Worm (Caenorhabditis elegans): Measurements from ENCODE around the gene pals-17.

The pals-17 gene

DNA sequence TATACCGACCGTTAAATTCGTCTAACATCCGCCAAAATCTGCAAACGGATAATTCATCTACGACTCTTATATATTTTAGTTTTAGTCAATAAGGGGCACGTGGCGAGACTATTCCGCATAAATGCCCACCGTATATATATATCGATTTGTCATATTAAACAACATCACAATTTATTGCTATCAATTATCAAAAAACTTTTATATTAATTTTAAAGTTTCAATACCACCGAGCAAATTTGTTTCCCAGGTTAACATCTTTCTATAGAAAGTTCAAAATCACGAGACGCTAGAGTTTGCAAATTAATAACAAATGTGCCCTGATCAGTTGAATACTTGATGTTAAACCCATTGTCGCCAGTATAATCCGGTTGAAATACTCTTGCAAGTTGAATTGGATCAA, 44.1 kb downstream of the pals-17 start, which contains the start of gene Y82E9BL.5:
TSS of gene Y82E9BL.5 (minus strand) at position 101 of the 400 bp plus-strand sequence.
- TF ChIP-seq lin-1 (GFP tag; IDR thresholded peaks at IDR 0.05), result no peak
- TF ChIP-seq ama-1 (optimal IDR thresholded peaks at IDR 0.05), result no peak
- TF ChIP-seq dve-1 (tag; optimal IDR thresholded peaks at IDR 0.05; ENCODE audit: insufficient read depth), result no peak
- no peak for TF ChIP-seq D1046.2 (GFP tag; IDR thresholded peaks at IDR 0.05)
- TF ChIP-seq lin-15B (tag; optimal IDR thresholded peaks at IDR 0.05), result no peak
- no peak for TF ChIP-seq lin-13 (GFP tag; optimal IDR thresholded peaks at IDR 0.05)
- no peak for TF ChIP-seq dpl-1 (GFP tag; optimal IDR thresholded peaks at IDR 0.05)
- no peak for TF ChIP-seq mxl-2 (GFP tag; conservative IDR thresholded peaks at IDR 0.05)
- TF ChIP-seq arid-1 (GFP tag; conservative IDR thresholded peaks at IDR 0.05), result no peak
- no peak for TF ChIP-seq ZK337.2 (GFP tag; IDR thresholded peaks at IDR 0.05)

DNA sequence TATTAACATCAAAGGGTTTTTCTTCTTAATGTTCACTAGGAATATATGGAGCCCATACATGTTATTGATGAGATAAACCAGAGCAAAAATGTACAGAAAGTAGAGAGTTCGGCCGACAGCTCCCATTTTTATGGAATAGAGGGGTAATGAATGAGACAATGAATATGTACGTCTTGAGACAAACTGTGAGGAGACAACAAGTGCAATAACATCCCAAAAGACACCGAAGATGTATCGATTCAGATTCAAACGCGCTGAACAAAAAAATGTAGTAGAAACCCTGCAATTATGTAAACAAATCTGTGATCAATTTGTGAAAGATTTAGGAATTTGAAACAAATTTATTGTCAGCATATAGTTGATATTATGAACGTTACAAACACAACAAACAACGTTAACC, 44.6 kb downstream of the pals-17 start:
- no peak for TF ChIP-seq nhr-102 (tag; optimal IDR thresholded peaks at IDR 0.05)
- TF ChIP-seq F44E2.7 (GFP tag; IDR thresholded peaks at IDR 0.05), result no peak
- no peak for TF ChIP-seq fos-1 (tag; optimal IDR thresholded peaks at IDR 0.05)
- TF ChIP-seq unc-62 (GFP tag; optimal IDR thresholded peaks at IDR 0.05 in 1 of 2), result peak in 1 of 2 experiments; percentile 58
- no peak for TF ChIP-seq unc-62 (tag; optimal IDR thresholded peaks at IDR 0.05)
- peak; percentile 92 for TF ChIP-seq aha-1 (tag)

ce11 chrIII:1345694-1346093, 46.0 kb downstream of the pals-17 start, which contains the start of gene Y82E9BL.6:
Y82E9BL.6 (minus strand) TSS chrIII:1345794.
- TF ChIP-seq ceh-32 (tag; optimal IDR thresholded peaks at IDR 0.05; ENCODE audit: poor library complexity), result no peak
- no peak for TF ChIP-seq aly-2 (tag; optimal IDR thresholded peaks at IDR 0.05)
- no peak for TF ChIP-seq ces-1 (GFP tag; optimal IDR thresholded peaks at IDR 0.05)

ce11 chrIII:1342919-1343419, 48.7 kb downstream of the pals-17 start, which contains the start of gene fbxa-27:
fbxa-27 (plus strand) TSS chrIII:1342969.
- peak in 1 of 2 experiments; percentile 61 for TF ChIP-seq unc-62 (GFP tag; optimal IDR thresholded peaks at IDR 0.05 in 1 of 2)
- no peak for TF ChIP-seq unc-62 (tag; optimal IDR thresholded peaks at IDR 0.05)
- TF ChIP-seq ceh-44 (GFP tag; IDR thresholded peaks at IDR 0.05), result no peak

ce11 chrIII:1342488-1342887, 49.2 kb downstream of the pals-17 start, which contains the start of gene fbxa-26:
fbxa-26 (minus strand) TSS chrIII:1342522.
- no peak for TF ChIP-seq lin-39 (tag; optimal IDR thresholded peaks at IDR 0.05)
- TF ChIP-seq zfp-2 (tag; optimal IDR thresholded peaks at IDR 0.05), result no peak
- TF ChIP-seq dpl-1 (GFP tag; optimal IDR thresholded peaks at IDR 0.05), result no peak
- no peak for TF ChIP-seq nhr-48 (tag; optimal IDR thresholded peaks at IDR 0.05)
- no peak for TF ChIP-seq D1046.2 (GFP tag; IDR thresholded peaks at IDR 0.05)
- TF ChIP-seq spr-3 (GFP tag; optimal IDR thresholded peaks at IDR 0.05), result no peak
- TF ChIP-seq nhr-237 (tag; optimal IDR thresholded peaks at IDR 0.05), result no peak
- no peak for TF ChIP-seq daf-12 (tag; optimal IDR thresholded peaks at IDR 0.05)
- TF ChIP-seq dve-1 (tag; optimal IDR thresholded peaks at IDR 0.05; ENCODE audit: insufficient read depth), result peak; percentile 44
- TF ChIP-seq dmd-9 (GFP tag; IDR thresholded peaks at IDR 0.05), result no peak
- TF ChIP-seq mdl-1 (tag; optimal IDR thresholded peaks at IDR 0.05), result no peak
- peak; percentile 23 for TF ChIP-seq nhr-77 (tag; optimal IDR thresholded peaks at IDR 0.05)
- TF ChIP-seq tag-97 (GFP tag; IDR thresholded peaks at IDR 0.05), result no peak
- TF ChIP-seq madf-5 (GFP tag; IDR thresholded peaks at IDR 0.05), result no peak
- TF ChIP-seq pqm-1 (tag; optimal IDR thresholded peaks at IDR 0.05), result peak; percentile 55
- no peak for TF ChIP-seq ztf-11 (tag; optimal IDR thresholded peaks at IDR 0.05)
- TF ChIP-seq zip-11 (GFP tag; IDR thresholded peaks at IDR 0.05), result no peak
- TF ChIP-seq T26A8.4 (GFP tag; IDR thresholded peaks at IDR 0.05), result no peak
- TF ChIP-seq F10B5.3 (tag; optimal IDR thresholded peaks at IDR 0.05), result no peak
- no peak for TF ChIP-seq ceh-20 (GFP tag; IDR thresholded peaks at IDR 0.05)
- no peak for TF ChIP-seq duxl-1 (tag; optimal IDR thresholded peaks at IDR 0.05; ENCODE audit: poor library complexity)
- peak; percentile 35 for TF ChIP-seq nhr-28 (tag; optimal IDR thresholded peaks at IDR 0.05)
- TF ChIP-seq fos-1 (tag; optimal IDR thresholded peaks at IDR 0.05), result no peak
- no peak for TF ChIP-seq T20F7.1 (GFP tag; optimal IDR thresholded peaks at IDR 0.05)
- no peak for TF ChIP-seq daf-16 (GFP tag; optimal IDR thresholded peaks at IDR 0.05)
- peak; percentile 94 for TF ChIP-seq daf-16 (tag; optimal IDR thresholded peaks at IDR 0.05)
